Fruit fly (Drosophila melanogaster): ENCODE measurements around the gene CG13068.
A peak's percentile ranks its signal among the peaks of the same experiment; 100 is the strongest.

CG13068 gene

dm6 chr3L:16295447-16295846, 26.3 kb downstream of the CG13068 start, which contains the start of gene CG4962:
Gene CG4962, minus strand, starts transcription at chr3L:16295547.
- TF ChIP-seq noc (tag; optimal IDR thresholded peaks at IDR 0.05) = no peak

dm6 chr3L:16301153-16301552, 32.0 kb downstream of the CG13068 start, which contains the start of gene CG4982:
Gene CG4982, plus strand, starts transcription at chr3L:16301453.
- TF ChIP-seq noc (tag; optimal IDR thresholded peaks at IDR 0.05) = no peak

- TF ChIP-seq noc (tag; optimal IDR thresholded peaks at IDR 0.05) = no peak
Measured at dm6 chr3L:16303078-16303477, 33.9 kb downstream of the CG13068 start, which contains the start of gene CG13044. Gene CG13044, minus strand, starts transcription at chr3L:16303178.

dm6 chr3L:16303982-16304381, 34.8 kb downstream of the CG13068 start, which contains the start of gene CG43249:
Gene CG43249, plus strand, starts transcription at chr3L:16304282.
- TF ChIP-seq noc (tag; optimal IDR thresholded peaks at IDR 0.05) = no peak

dm6 chr3L:16305820-16306650, 36.8 kb downstream of the CG13068 start, which contains the start of the genes CG13043 and CG13063:
Gene CG13043, minus strand, starts transcription at chr3L:16305870.
Gene CG13063, plus strand, starts transcription at chr3L:16306600.
- TF ChIP-seq noc (tag; optimal IDR thresholded peaks at IDR 0.05) = no peak

- no peak for TF ChIP-seq noc (tag; optimal IDR thresholded peaks at IDR 0.05)
Measured at dm6 chr3L:16308380-16308779, 39.2 kb downstream of the CG13068 start, which contains the start of gene CG13042. Gene CG13042, minus strand, starts transcription at chr3L:16308480.

- TF ChIP-seq noc (tag; optimal IDR thresholded peaks at IDR 0.05) = peak; percentile 61
Measured at dm6 chr3L:16309972-16310371, 40.8 kb downstream of the CG13068 start.

dm6 chr3L:16313985-16314384, 44.8 kb downstream of the CG13068 start, which contains the start of gene CG13062:
Gene CG13062, plus strand, starts transcription at chr3L:16314285.
- TF ChIP-seq noc (tag; optimal IDR thresholded peaks at IDR 0.05) = no peak

dm6 chr3L:16317724-16318123, 48.5 kb downstream of the CG13068 start, which contains the start of gene Nplp3:
Gene Nplp3, plus strand, starts transcription at chr3L:16318024.
- TF ChIP-seq noc (tag; optimal IDR thresholded peaks at IDR 0.05) = no peak

- TF ChIP-seq noc (tag; optimal IDR thresholded peaks at IDR 0.05) = no peak
Measured at dm6 chr3L:16319399-16319906, 50.3 kb downstream of the CG13068 start, which contains the start of the genes CG13041 and CG13060. Gene CG13041, minus strand, starts transcription at chr3L:16319526. Gene CG13060, plus strand, starts transcription at chr3L:16319856.
